Fruit fly (Drosophila melanogaster) whole organism, embryonic: ENCODE results near the gene CG43322.
A peak's percentile ranks its signal among the peaks of the same experiment; 100 is the strongest.

Experiments used
- ATbp ChIP-seq: fragments of 200-800 bp; sonication (Bioruptor generic); optimal IDR thresholded peaks from 2 replicates; lab custom pipeline; 2017; ENCODE audit warnings: missing biosample characterization, mild to moderate bottlenecking, missing genetic modification characterization, missing genetic modification reagents
- Antp ChIP-seq: fragments of 200-800 bp; sonication (Bioruptor generic); optimal IDR thresholded peaks from 3 replicates; lab custom pipeline; 2016; ENCODE audit warnings: missing biosample characterization, missing genetic modification characterization
- CG1024 ChIP-seq: fragments of 200-800 bp; sonication (Bioruptor generic); IDR thresholded peaks from 2 replicates; pipeline ENCODE4 v1.3.6; 2022; ENCODE audit warnings: missing biosample characterization, missing genetic modification characterization
- CG10366 ChIP-seq: fragments of 200-800 bp; sonication (Bioruptor generic); IDR thresholded peaks from 2 replicates; pipeline ENCODE4 v1.3.6; 2022; ENCODE audit warnings: missing biosample characterization, missing genetic modification characterization
- CG11456 ChIP-seq: fragments of 200-800 bp; sonication (Bioruptor generic); IDR thresholded peaks from 3 replicates; pipeline ENCODE4 v1.3.6; 2022; ENCODE audit warnings: missing biosample characterization, missing genetic modification characterization
- CG12071 ChIP-seq: fragments of 200-800 bp; sonication (Bioruptor generic); optimal IDR thresholded peaks from 3 replicates; lab custom pipeline; 2018; ENCODE audit warnings: missing biosample characterization, mild to moderate bottlenecking, missing genetic modification characterization
- CG14710 ChIP-seq: fragments of 200-800 bp; sonication (Bioruptor generic); optimal IDR thresholded peaks from 3 replicates; lab custom pipeline; 2019; ENCODE audit warnings: missing biosample characterization, mild to moderate bottlenecking, missing genetic modification characterization, moderate library complexity
- CG15696 ChIP-seq: fragments of 200-800 bp; sonication (Bioruptor generic); optimal IDR thresholded peaks from 2 replicates; lab custom pipeline; 2019; ENCODE audit warnings: missing biosample characterization, mild to moderate bottlenecking, missing genetic modification characterization, moderate library complexity
- CG1647 ChIP-seq: fragments of 200-800 bp; sonication (Bioruptor generic); optimal IDR thresholded peaks from 3 replicates; lab custom pipeline; 2016; ENCODE audit warnings: missing biosample characterization, missing genetic modification characterization
- CG2120 ChIP-seq: fragments of 200-800 bp; sonication (Bioruptor generic); optimal IDR thresholded peaks from 3 replicates; lab custom pipeline; 2016; ENCODE audit warnings: missing biosample characterization, missing genetic modification characterization
- CG2889 ChIP-seq: fragments of 200-800 bp; sonication (Bioruptor generic); IDR thresholded peaks from 3 replicates; pipeline ENCODE4 v1.3.6; 2022; ENCODE audit warnings: missing biosample characterization, missing genetic modification characterization
- CG31441 ChIP-seq: fragments of 200-800 bp; sonication (Bioruptor generic); IDR thresholded peaks from 2 replicates; pipeline ENCODE4 v1.3.6; 2022; ENCODE audit warnings: missing biosample characterization, missing genetic modification characterization
- CG32772 ChIP-seq: fragments of 200-800 bp; sonication (Bioruptor generic); IDR thresholded peaks from 2 replicates; pipeline ENCODE4 v1.3.6; 2022; ENCODE audit warnings: missing biosample characterization, missing genetic modification characterization
- CG3281 ChIP-seq: fragments of 200-800 bp; sonication (Bioruptor generic); optimal IDR thresholded peaks from 3 replicates; lab custom pipeline; 2017; ENCODE audit warnings: missing biosample characterization, mild to moderate bottlenecking, missing genetic modification characterization
- CG34376 ChIP-seq: fragments of 200-800 bp; sonication (Bioruptor generic); optimal IDR thresholded peaks from 2 replicates; lab custom pipeline; 2018; ENCODE audit warnings: missing biosample characterization, mild to moderate bottlenecking, missing genetic modification characterization
- CG4820 ChIP-seq: fragments of 200-800 bp; sonication (Bioruptor generic); optimal IDR thresholded peaks from 3 replicates; lab custom pipeline; 2016; ENCODE audit warnings: missing biosample characterization, missing genetic modification characterization
- CG6654 ChIP-seq: fragments of 200-800 bp; sonication (Bioruptor generic); optimal IDR thresholded peaks from 2 replicates; lab custom pipeline; 2017; ENCODE audit warnings: missing biosample characterization, mild to moderate bottlenecking, missing genetic modification characterization
- CG6813 ChIP-seq: fragments of 200-800 bp; sonication (Bioruptor generic); optimal IDR thresholded peaks from 2 replicates; lab custom pipeline; 2017; ENCODE audit warnings: missing biosample characterization, missing genetic modification characterization, mild to moderate bottlenecking, moderate library complexity, missing genetic modification reagents
- CG7357 ChIP-seq: fragments of 200-800 bp; sonication (Bioruptor generic); IDR thresholded peaks from 3 replicates; pipeline ENCODE4 v1.3.6; 2022; ENCODE audit warnings: missing biosample characterization, missing genetic modification characterization
- CG7372 ChIP-seq: fragments of 200-800 bp; sonication (Bioruptor generic); IDR thresholded peaks from 2 replicates; pipeline ENCODE4 v1.3.6; 2022; ENCODE audit warnings: missing biosample characterization, missing genetic modification characterization
- CG9609 ChIP-seq: fragments of 200-800 bp; sonication (Bioruptor generic); optimal IDR thresholded peaks from 3 replicates; lab custom pipeline; 2016; ENCODE audit warnings: missing biosample characterization, missing genetic modification characterization
- CG9876 ChIP-seq: fragments of 200-800 bp; sonication (Bioruptor generic); optimal IDR thresholded peaks from 2 replicates; lab custom pipeline; 2016; ENCODE audit warnings: missing biosample characterization, missing genetic modification characterization
- CkIIα-i1 ChIP-seq: fragments of 200-800 bp; sonication (Bioruptor generic); IDR thresholded peaks from 2 replicates; pipeline ENCODE4 v1.3.6; 2022; ENCODE audit warnings: missing biosample characterization, missing genetic modification characterization
- CoRest ChIP-seq: fragments of 200-800 bp; sonication (Bioruptor generic); optimal IDR thresholded peaks from 3 replicates; lab custom pipeline; 2018; ENCODE audit warnings: missing biosample characterization, mild to moderate bottlenecking, missing genetic modification characterization, moderate library complexity
- D19A ChIP-seq: fragments of 200-800 bp; optimal IDR thresholded peaks from 3 replicates; lab custom pipeline; 2019; ENCODE audit warnings: missing biosample characterization, mild to moderate bottlenecking, missing genetic modification characterization, moderate library complexity
- Dip2 ChIP-seq: fragments of 200-800 bp; sonication (Bioruptor generic); IDR thresholded peaks from 2 replicates; pipeline ENCODE4 v1.3.6; 2022; ENCODE audit warnings: missing biosample characterization, missing genetic modification characterization
- E2f2 ChIP-seq: fragments of 200-800 bp; sonication (Bioruptor generic); IDR thresholded peaks from 2 replicates; pipeline ENCODE4 v1.3.6; 2022; ENCODE audit warnings: missing biosample characterization, missing genetic modification characterization
- ERR ChIP-seq: fragments of 200-800 bp; sonication (Bioruptor generic); optimal IDR thresholded peaks from 2 replicates; lab custom pipeline; 2016; ENCODE audit warnings: missing biosample characterization, missing genetic modification characterization
- H2.0 ChIP-seq: fragments of 200-800 bp; sonication (Bioruptor generic); IDR thresholded peaks from 2 replicates; pipeline ENCODE4 v1.3.6; 2022; ENCODE audit warnings: missing biosample characterization, missing genetic modification characterization
- HLHmδ ChIP-seq: fragments of 200-800 bp; sonication (Bioruptor generic); optimal IDR thresholded peaks from 2 replicates; lab custom pipeline; 2018; ENCODE audit warnings: missing biosample characterization, mild to moderate bottlenecking, missing genetic modification characterization, moderate library complexity
- Med ChIP-seq: fragments of 200-800 bp; sonication (Bioruptor generic); peaks from one replicate; lab custom pipeline; 2016; ENCODE audit warnings: missing biosample characterization, missing genetic modification characterization, mild to moderate bottlenecking, inconsistent platforms, moderate library complexity
- Oaz ChIP-seq: fragments of 200-800 bp; sonication (Bioruptor generic); IDR thresholded peaks from 2 replicates; pipeline ENCODE4 v1.3.6; 2022; ENCODE audit warnings: missing biosample characterization, missing genetic modification characterization
- Pdp1 ChIP-seq, 2 experiments: fragments of 200-800 bp; sonication (Bioruptor generic); optimal IDR thresholded peaks; 3 replicates each; lab custom pipeline; 2016; ENCODE audit warnings: missing biosample characterization in 2 of 2, missing genetic modification characterization in 2 of 2, mild to moderate bottlenecking in 1 of 2, moderate library complexity in 1 of 2
- Sry-δ ChIP-seq: fragments of 200-800 bp; sonication (Bioruptor generic); optimal IDR thresholded peaks from 2 replicates; lab custom pipeline; 2016; ENCODE audit warnings: missing biosample characterization, missing genetic modification characterization
- amos ChIP-seq: fragments of 200-800 bp; sonication (Bioruptor generic); IDR thresholded peaks from 2 replicates; pipeline ENCODE4 v1.3.6; 2022; ENCODE audit warnings: missing biosample characterization, missing genetic modification characterization; ENCODE audit not compliant: partially characterized antibody
- ato ChIP-seq: fragments of 200-800 bp; sonication (Bioruptor generic); IDR thresholded peaks from 2 replicates; pipeline ENCODE4 v1.3.6; 2022; ENCODE audit warnings: missing biosample characterization, missing genetic modification characterization; ENCODE audit not compliant: partially characterized antibody
- br ChIP-seq: fragments of >200 bp; optimal IDR thresholded peaks from 2 replicates; lab custom pipeline; 2017
- crol ChIP-seq: fragments of 200-800 bp; sonication (Bioruptor generic); IDR thresholded peaks from 2 replicates; pipeline ENCODE4 v1.3.6; 2022; ENCODE audit warnings: missing biosample characterization, missing genetic modification characterization
- dimm ChIP-seq: fragments of 200-800 bp; sonication (Bioruptor generic); IDR thresholded peaks from 2 replicates; pipeline ENCODE4 v1.3.6; 2022; ENCODE audit warnings: missing biosample characterization, missing genetic modification characterization
- fu2 ChIP-seq: fragments of 200-800 bp; sonication (Bioruptor generic); optimal IDR thresholded peaks from 2 replicates; lab custom pipeline; 2016; ENCODE audit warnings: missing biosample characterization, missing genetic modification characterization
- gce ChIP-seq: fragments of 200-800 bp; sonication (Bioruptor generic); IDR thresholded peaks from 3 replicates; pipeline ENCODE4 v1.3.6; 2022; ENCODE audit warnings: missing biosample characterization, missing genetic modification characterization
- ham ChIP-seq: fragments of 200-800 bp; sonication (Bioruptor generic); IDR thresholded peaks from 2 replicates; pipeline ENCODE4 v1.3.6; 2022; ENCODE audit warnings: missing biosample characterization, missing genetic modification characterization
- onecut ChIP-seq: fragments of 200-800 bp; sonication (Bioruptor generic); IDR thresholded peaks from 2 replicates; pipeline ENCODE4 v1.3.6; 2022; ENCODE audit warnings: missing biosample characterization, missing genetic modification characterization
- pnt ChIP-seq: fragments of 200-800 bp; sonication (Bioruptor generic); optimal IDR thresholded peaks from 3 replicates; lab custom pipeline; 2016; ENCODE audit warnings: missing biosample characterization, missing genetic modification characterization
- prd ChIP-seq, 3 experiments: fragments of >200 bp in 2 of 3; fragments of 200-800 bp in 1 of 3; sonication (Bioruptor generic) in 1 of 3; optimal IDR thresholded peaks in 2 of 3; IDR thresholded peaks in 1 of 3; 2 replicates in 2 of 3; 3 replicates in 1 of 3; pipeline versions ENCODE4 v1.3.6 to Lab custom; 2017 to 2022; ENCODE audit warnings: missing biosample characterization in 1 of 3, missing genetic modification characterization in 1 of 3
- repo ChIP-seq: fragments of 200-800 bp; sonication (Bioruptor generic); optimal IDR thresholded peaks from 2 replicates; lab custom pipeline; 2016; ENCODE audit warnings: missing biosample characterization, missing genetic modification characterization
- scrt ChIP-seq: fragments of 200-800 bp; sonication (Bioruptor generic); optimal IDR thresholded peaks from 2 replicates; lab custom pipeline; 2018; ENCODE audit warnings: missing biosample characterization, mild to moderate bottlenecking, missing genetic modification characterization, moderate library complexity
- tap ChIP-seq: fragments of 200-800 bp; optimal IDR thresholded peaks from 3 replicates; lab custom pipeline; 2019; ENCODE audit warnings: missing biosample characterization, mild to moderate bottlenecking, missing genetic modification characterization, moderate library complexity
- tx ChIP-seq: fragments of 200-800 bp; sonication (Bioruptor generic); optimal IDR thresholded peaks from 2 replicates; lab custom pipeline; 2016; ENCODE audit warnings: missing biosample characterization, missing genetic modification characterization
- unc-4 ChIP-seq: fragments of 200-800 bp; sonication (Bioruptor generic); IDR thresholded peaks from 2 replicates; pipeline ENCODE4 v1.3.6; 2022; ENCODE audit warnings: missing biosample characterization, missing genetic modification characterization; ENCODE audit not compliant: partially characterized antibody
- zen2 ChIP-seq: fragments of 200-800 bp; sonication (Bioruptor generic); IDR thresholded peaks from 3 replicates; pipeline ENCODE4 v1.3.6; 2022; ENCODE audit warnings: missing biosample characterization, missing genetic modification characterization; ENCODE audit not compliant: partially characterized antibody

CG43322 gene

DNA sequence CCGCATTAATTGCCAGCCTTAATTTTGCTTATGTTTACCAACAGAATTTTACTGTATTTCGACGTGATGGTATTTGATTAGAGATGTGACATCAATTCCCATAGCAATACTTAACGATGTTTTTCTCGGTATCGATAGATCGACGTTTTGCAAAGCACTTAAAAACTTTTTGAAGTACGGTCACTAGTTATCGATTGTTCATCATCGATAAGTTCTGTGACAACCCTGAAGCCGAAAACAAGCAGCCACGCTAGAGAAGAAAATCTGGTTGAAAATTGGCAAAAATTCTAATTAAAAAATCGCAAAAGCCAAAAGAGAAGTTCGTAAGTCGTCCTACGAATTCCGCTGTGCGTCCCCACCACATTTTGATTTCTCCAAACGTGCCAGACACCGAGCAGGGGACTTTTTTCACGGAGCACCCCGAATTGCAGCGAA lies 19.3 kb downstream of the CG43322 start, which contains the start of the genes Rab30 and Caper:
Gene Rab30 (minus strand): TSS at position 90 of the 435 bp plus-strand sequence.
Gene Caper (plus strand): TSS at position 205 of the 435 bp plus-strand sequence.
- no peak for TF ChIP-seq dimm (GFP tag; lab: Robert Waterston, UW)
- peak; percentile 60 for TF ChIP-seq pnt (GFP tag; lab: Kevin White, UChicago)
- TF ChIP-seq CG1024 (GFP tag; lab: Robert Waterston, UW): peak; percentile 24; the same call in 1 of the 2 replicates
- peak; percentile 32 for TF ChIP-seq D19A (tag; lab: Kevin White, UChicago)
- no peak for TF ChIP-seq CG32772 (GFP tag; lab: Robert Waterston, UW)
- TF ChIP-seq CG10366 (GFP tag; lab: Robert Waterston, UW): no peak
- peak; percentile 98 for TF ChIP-seq unc-4 (GFP tag; lab: Robert Waterston, UW)
- TF ChIP-seq ATbp (GFP tag; lab: Kevin White, UChicago): no peak
- TF ChIP-seq scrt (GFP tag; lab: Kevin White, UChicago): peak; percentile 1
- TF ChIP-seq Med (GFP tag; lab: Kevin White, UChicago): peak; percentile 95
- TF ChIP-seq fu2 (GFP tag; lab: Kevin White, UChicago): peak; percentile 57
- no peak for TF ChIP-seq gce (GFP tag; lab: Robert Waterston, UW)
- no peak for TF ChIP-seq CG6813
- no peak for TF ChIP-seq CG9876 (GFP tag; lab: Kevin White, UChicago)
- no peak for TF ChIP-seq tap (tag; lab: Kevin White, UChicago)
- no peak for TF ChIP-seq CG6654 (GFP tag; lab: Kevin White, UChicago)
- peak; percentile 99 for TF ChIP-seq amos (GFP tag; lab: Robert Waterston, UW)
- no peak for TF ChIP-seq CG2889
- no peak for TF ChIP-seq CG15696 (tag; lab: Kevin White, UChicago)
- peak; percentile 46 for TF ChIP-seq CoRest (tag; lab: Kevin White, UChicago)
- TF ChIP-seq HLHmδ (GFP tag; lab: Kevin White, UChicago): no peak
- TF ChIP-seq CG3281 (GFP tag; lab: Kevin White, UChicago): peak; percentile 46
- TF ChIP-seq CG34376 (GFP tag; lab: Kevin White, UChicago): peak; percentile 22
- peak; percentile 80 for TF ChIP-seq CG2120 (GFP tag; lab: Kevin White, UChicago)
- peak; percentile 55 for TF ChIP-seq E2f2 (GFP tag; lab: Robert Waterston, UW)
- peak; percentile 53 for TF ChIP-seq H2.0 (GFP tag; lab: Robert Waterston, UW)
- TF ChIP-seq br: no peak
- peak; percentile 23 for TF ChIP-seq CG1647 (GFP tag; lab: Kevin White, UChicago)
- TF ChIP-seq CkIIα-i1 (GFP tag; lab: Robert Waterston, UW): no peak
- no peak for TF ChIP-seq CG31441
- TF ChIP-seq Antp (GFP tag; lab: Kevin White, UChicago): peak; percentile 77
- no peak for TF ChIP-seq Dip2 (GFP tag; lab: Robert Waterston, UW)
- TF ChIP-seq CG14710: peak; percentile 69
- TF ChIP-seq CG7357 (GFP tag; lab: Robert Waterston, UW): no peak
- no peak for TF ChIP-seq CG4820 (GFP tag; lab: Kevin White, UChicago)
- peak; percentile 46; the same call in 1 of the 2 replicates for TF ChIP-seq CG7372 (GFP tag; lab: Robert Waterston, UW)
- TF ChIP-seq tx (GFP tag; lab: Kevin White, UChicago): peak; percentile 49
- TF ChIP-seq Sry-δ (GFP tag; lab: Kevin White, UChicago): peak; percentile 100
- TF ChIP-seq crol (GFP tag; lab: Robert Waterston, UW): no peak
- peak; percentile 99 for TF ChIP-seq zen2
- TF ChIP-seq repo (GFP tag; lab: Kevin White, UChicago): peak; percentile 62
- TF ChIP-seq onecut: peak; percentile 42
- TF ChIP-seq CG11456: no peak; the same call in 2 of the 3 replicates
- peak; percentile 71 for TF ChIP-seq ERR (GFP tag; lab: Kevin White, UChicago)
- TF ChIP-seq ato (GFP tag; lab: Robert Waterston, UW): peak; percentile 98
- TF ChIP-seq prd (optimal IDR thresholded peaks at IDR 0.05; lab: Kevin White, UChicago): no peak
- peak; percentile 57; the same call in 2 of the 3 replicates for TF ChIP-seq prd (GFP tag; IDR thresholded peaks at IDR 0.05; lab: Robert Waterston, UW)
- TF ChIP-seq ham (GFP tag; lab: Robert Waterston, UW): no peak
- no peak for TF ChIP-seq CG12071 (GFP tag; lab: Kevin White, UChicago)
- peak; percentile 54 to 63 for TF ChIP-seq Pdp1 (GFP tag; optimal IDR thresholded peaks at IDR 0.05; lab: Kevin White, UChicago)
- TF ChIP-seq Oaz (GFP tag; lab: Robert Waterston, UW): no peak
- TF ChIP-seq CG9609 (GFP tag; lab: Kevin White, UChicago): peak; percentile 60
